Worm (Caenorhabditis elegans) whole organism, mixed stage, embryonic: Measurements from ENCODE around the gene mrpl-18.

Experiments
- M03D4.4 ChIP-seq: sonication (generic microtip); optimal IDR thresholded peaks from 2 replicates; lab custom pipeline; 2017; ENCODE audit warnings: mild to moderate bottlenecking, missing genetic modification characterization, missing compliant biosample characterization
- bed-3 ChIP-seq: fragments of 200-800 bp; sonication (Bioruptor generic); optimal IDR thresholded peaks from 3 replicates; lab custom pipeline; 2018; ENCODE audit warnings: mild to moderate bottlenecking, missing genetic modification characterization, moderate library complexity, missing compliant biosample characterization
- blmp-1 ChIP-seq: fragments of 150-350 bp; optimal IDR thresholded peaks from 2 replicates; lab custom pipeline; 2014; ENCODE audit warnings: missing biosample characterization, missing genetic modification characterization
- ceh-39 ChIP-seq: fragments of 150-350 bp; optimal IDR thresholded peaks from 2 replicates; lab custom pipeline; 2014; ENCODE audit warnings: missing biosample characterization, missing genetic modification characterization
- ceh-43 ChIP-seq: fragments of 200-800 bp; sonication (Bioruptor generic); optimal IDR thresholded peaks from 2 replicates; lab custom pipeline; 2018; ENCODE audit warnings: mild to moderate bottlenecking, missing genetic modification characterization, moderate library complexity, missing compliant biosample characterization
- ceh-83 ChIP-seq: fragments of 200-800 bp; sonication (Bioruptor generic); optimal IDR thresholded peaks from 2 replicates; lab custom pipeline; 2018; ENCODE audit warnings: mild to moderate bottlenecking, missing genetic modification characterization, missing compliant biosample characterization
- ces-1 ChIP-seq: fragments of 150-350 bp; optimal IDR thresholded peaks from 2 replicates; lab custom pipeline; 2014; ENCODE audit warnings: missing biosample characterization, missing genetic modification reagents, missing genetic modification characterization
- cnd-1 ChIP-seq: fragments of 200-800 bp; sonication (Bioruptor generic); optimal IDR thresholded peaks from 2 replicates; lab custom pipeline; 2018; ENCODE audit warnings: mild to moderate bottlenecking, missing genetic modification characterization, missing compliant biosample characterization
- drap-1 ChIP-seq: fragments of 200-800 bp; sonication (Bioruptor generic); optimal IDR thresholded peaks from 3 replicates; lab custom pipeline; 2018; ENCODE audit warnings: mild to moderate bottlenecking, missing genetic modification characterization, missing compliant biosample characterization
- elt-1 ChIP-seq: sonication (generic microtip); optimal IDR thresholded peaks from 2 replicates; lab custom pipeline; 2017; ENCODE audit warnings: missing genetic modification characterization, mild to moderate bottlenecking, missing compliant biosample characterization, antibody characterized with exemption, moderate library complexity, borderline replicate concordance; ENCODE audit not compliant: insufficient read depth
- elt-3 ChIP-seq: fragments of 150-350 bp; optimal IDR thresholded peaks from 2 replicates; lab custom pipeline; 2014; ENCODE audit warnings: missing biosample characterization, missing genetic modification characterization
- flh-1 ChIP-seq: fragments of 200-800 bp; sonication (Bioruptor generic); optimal IDR thresholded peaks from 2 replicates; lab custom pipeline; 2018; ENCODE audit warnings: mild to moderate bottlenecking, missing genetic modification characterization, moderate library complexity, missing compliant biosample characterization
- ham-2 ChIP-seq: fragments of 200-800 bp; sonication (Bioruptor generic); optimal IDR thresholded peaks from 2 replicates; lab custom pipeline; 2018; ENCODE audit warnings: mild to moderate bottlenecking, missing genetic modification characterization, missing compliant biosample characterization
- hlh-1 ChIP-seq: fragments of 150-350 bp; optimal IDR thresholded peaks from 2 replicates; lab custom pipeline; 2014; ENCODE audit warnings: missing biosample characterization, missing genetic modification reagents, missing genetic modification characterization
- lin-13 ChIP-seq: fragments of 150-350 bp; optimal IDR thresholded peaks from 2 replicates; lab custom pipeline; 2014; ENCODE audit warnings: missing biosample characterization, missing genetic modification characterization
- lin-32 ChIP-seq: fragments of 200-800 bp; sonication (Bioruptor generic); optimal IDR thresholded peaks from 2 replicates; lab custom pipeline; 2018; ENCODE audit warnings: mild to moderate bottlenecking, missing genetic modification characterization, missing compliant biosample characterization
- lsy-2 ChIP-seq: fragments of 150-350 bp; optimal IDR thresholded peaks from 2 replicates; lab custom pipeline; 2014; ENCODE audit warnings: missing biosample characterization, missing genetic modification characterization
- mab-5 ChIP-seq: fragments of 150-350 bp; optimal IDR thresholded peaks from 2 replicates; lab custom pipeline; 2014; ENCODE audit warnings: missing biosample characterization, missing genetic modification characterization
- mep-1 ChIP-seq: fragments of 150-350 bp; optimal IDR thresholded peaks from 2 replicates; lab custom pipeline; 2017; ENCODE audit warnings: missing biosample characterization, missing genetic modification reagents, missing genetic modification characterization, inconsistent platforms
- mls-2 ChIP-seq: sonication (generic microtip); optimal IDR thresholded peaks from 2 replicates; lab custom pipeline; 2016; ENCODE audit warnings: mild to moderate bottlenecking, missing genetic modification characterization, moderate library complexity, missing compliant biosample characterization
- nhr-2 ChIP-seq: fragments of 150-350 bp; optimal IDR thresholded peaks from 2 replicates; lab custom pipeline; 2014; ENCODE audit warnings: missing biosample characterization, missing genetic modification characterization
- nhr-237 ChIP-seq: fragments of 150-350 bp; optimal IDR thresholded peaks from 2 replicates; lab custom pipeline; 2014; ENCODE audit warnings: missing biosample characterization, missing genetic modification characterization
- nhr-28 ChIP-seq: fragments of 150-350 bp; optimal IDR thresholded peaks from 2 replicates; lab custom pipeline; 2014; ENCODE audit warnings: missing biosample characterization, missing genetic modification characterization
- nhr-76 ChIP-seq: sonication (generic microtip); optimal IDR thresholded peaks from 2 replicates; lab custom pipeline; 2017; ENCODE audit warnings: missing biosample characterization, missing genetic modification characterization
- sem-2 ChIP-seq: fragments of 200-800 bp; sonication (Bioruptor generic); optimal IDR thresholded peaks from 2 replicates; lab custom pipeline; 2018; ENCODE audit warnings: mild to moderate bottlenecking, missing genetic modification characterization, missing compliant biosample characterization
- snpc-4 ChIP-seq: fragments of 150-350 bp; optimal IDR thresholded peaks from 2 replicates; lab custom pipeline; 2014; ENCODE audit warnings: missing biosample characterization, missing genetic modification characterization
- sptf-1 ChIP-seq: sonication (generic microtip); optimal IDR thresholded peaks from 2 replicates; lab custom pipeline; 2017; ENCODE audit warnings: mild to moderate bottlenecking, missing genetic modification characterization, moderate library complexity, missing compliant biosample characterization
- unc-120 ChIP-seq: sonication (generic microtip); optimal IDR thresholded peaks from 2 replicates; lab custom pipeline; 2017; ENCODE audit warnings: missing genetic modification characterization, missing compliant biosample characterization; ENCODE audit not compliant: poor library complexity, severe bottlenecking
- unc-39 ChIP-seq: fragments of 150-350 bp; optimal IDR thresholded peaks from 2 replicates; lab custom pipeline; 2014; ENCODE audit warnings: missing biosample characterization, missing genetic modification characterization
- unc-62 ChIP-seq: fragments of 150-350 bp; optimal IDR thresholded peaks from 2 replicates; lab custom pipeline; 2014; ENCODE audit warnings: missing biosample characterization, missing genetic modification reagents, missing genetic modification characterization
- zip-8 ChIP-seq: fragments of 150-350 bp; optimal IDR thresholded peaks from 2 replicates; lab custom pipeline; 2014; ENCODE audit warnings: missing biosample characterization, missing genetic modification characterization
- ztf-11 ChIP-seq: fragments of 150-350 bp; optimal IDR thresholded peaks from 2 replicates; lab custom pipeline; 2014; ENCODE audit warnings: missing biosample characterization, missing genetic modification characterization

The mrpl-18 gene

ce11 chrIII:8182573-8182972 is 37.8 kb downstream of the mrpl-18 start:
- TF ChIP-seq nhr-2 (tag; lab: Kevin White, UChicago) (no peak), bed-3 (no peak), lin-13 (tag; lab: Kevin White, UChicago) (no peak), nhr-76 (no peak), zip-8 (tag; lab: Kevin White, UChicago) (no peak)

- TF ChIP-seq lin-13 (tag; lab: Kevin White, UChicago) = no peak
- TF ChIP-seq mep-1 (tag; lab: Kevin White, UChicago) = no peak
- no peak for TF ChIP-seq elt-1 (tag; lab: Kevin White, UChicago)
- TF ChIP-seq drap-1 = no peak
- no peak for TF ChIP-seq unc-62 (GFP tag; lab: Kevin White, UChicago)
- no peak for TF ChIP-seq snpc-4 (tag; lab: Kevin White, UChicago)
- no peak for TF ChIP-seq ham-2 (GFP tag; lab: Kevin White, UChicago)
- TF ChIP-seq ceh-83 = no peak
- TF ChIP-seq cnd-1 (tag; lab: Kevin White, UChicago) = no peak
- TF ChIP-seq nhr-28 (tag; lab: Kevin White, UChicago) = no peak
- no peak for TF ChIP-seq nhr-76
- no peak for TF ChIP-seq ztf-11 (tag; lab: Kevin White, UChicago)
- no peak for TF ChIP-seq unc-39
- TF ChIP-seq bed-3 = no peak
- TF ChIP-seq ces-1 (GFP tag; lab: Kevin White, UChicago) = no peak
- no peak for TF ChIP-seq hlh-1 (tag; lab: Kevin White, UChicago)
- no peak for TF ChIP-seq lin-32 (GFP tag; lab: Kevin White, UChicago)
- no peak for TF ChIP-seq flh-1 (GFP tag; lab: Kevin White, UChicago)
- TF ChIP-seq unc-120 (tag; lab: Kevin White, UChicago) = no peak
Measured at ce11 chrIII:8185130-8185529, 40.3 kb downstream of the mrpl-18 start.

ce11 chrIII:8190505-8190904 is 45.7 kb downstream of the mrpl-18 start, which contains the start of gene C50C3.19:
C50C3.19 (plus strand) TSS chrIII:8190805.
- no peak for TF ChIP-seq nhr-237 (tag; lab: Kevin White, UChicago)
- TF ChIP-seq unc-62 (GFP tag; lab: Kevin White, UChicago) = no peak
- no peak for TF ChIP-seq ceh-43
- TF ChIP-seq drap-1 = no peak
- no peak for TF ChIP-seq mab-5 (tag; lab: Kevin White, UChicago)
- TF ChIP-seq nhr-76 = no peak
- TF ChIP-seq sem-2 = no peak
- TF ChIP-seq unc-39 = no peak
- no peak for TF ChIP-seq nhr-2 (tag; lab: Kevin White, UChicago)
- TF ChIP-seq M03D4.4 (tag; lab: Kevin White, UChicago) = no peak
- TF ChIP-seq elt-1 (tag; lab: Kevin White, UChicago) = no peak
- no peak for TF ChIP-seq sptf-1 (tag; lab: Kevin White, UChicago)
- TF ChIP-seq lsy-2 (tag; lab: Kevin White, UChicago) = no peak
- TF ChIP-seq ceh-39 (tag; lab: Kevin White, UChicago) = no peak
- no peak for TF ChIP-seq mls-2 (tag; lab: Kevin White, UChicago)
- no peak for TF ChIP-seq hlh-1 (tag; lab: Kevin White, UChicago)
- no peak for TF ChIP-seq ces-1 (GFP tag; lab: Kevin White, UChicago)
- TF ChIP-seq ham-2 (GFP tag; lab: Kevin White, UChicago) = no peak
- TF ChIP-seq blmp-1 = no peak
- TF ChIP-seq lin-32 (GFP tag; lab: Kevin White, UChicago) = no peak

ce11 chrIII:8191695-8192094 is 46.9 kb downstream of the mrpl-18 start, which contains the start of gene C50C3.1:
C50C3.1 (plus strand) TSS chrIII:8191995.
- TF ChIP-seq ces-1 (GFP tag; lab: Kevin White, UChicago) (no peak), M03D4.4 (tag; lab: Kevin White, UChicago) (no peak), elt-3 (tag; lab: Kevin White, UChicago) (no peak), nhr-76 (no peak)
